Worm (Caenorhabditis elegans) whole organism, L3 larva: Measurements from ENCODE around the gene W07E11.1.

Source experiments
- ZK546.5 ChIP-seq: sonication (generic microtip); optimal IDR thresholded peaks from 2 replicates; lab custom pipeline; 2017; ENCODE audit warnings: missing biosample characterization, missing genetic modification characterization
- ama-1 ChIP-seq: fragments of 150-350 bp; optimal IDR thresholded peaks from 2 replicates; lab custom pipeline; 2018
- daf-12 ChIP-seq: fragments of 150-350 bp; optimal IDR thresholded peaks from 2 replicates; lab custom pipeline; 2014; ENCODE audit warnings: missing biosample characterization, missing genetic modification reagents, missing genetic modification characterization
- lin-15B ChIP-seq: fragments of 150-350 bp; optimal IDR thresholded peaks from 2 replicates; lab custom pipeline; 2014; ENCODE audit warnings: missing biosample characterization, missing genetic modification characterization
- nhr-11 ChIP-seq: fragments of 150-350 bp; optimal IDR thresholded peaks from 2 replicates; lab custom pipeline; 2014; ENCODE audit warnings: missing biosample characterization, missing genetic modification characterization
- nhr-25 ChIP-seq: sonication (generic microtip); optimal IDR thresholded peaks from 2 replicates; lab custom pipeline; 2017; ENCODE audit warnings: missing biosample characterization, missing genetic modification characterization
- pqm-1 ChIP-seq: fragments of 150-350 bp; optimal IDR thresholded peaks from 2 replicates; lab custom pipeline; 2017; ENCODE audit warnings: missing biosample characterization, missing genetic modification characterization, inconsistent platforms
- zag-1 ChIP-seq: fragments of 150-350 bp; optimal IDR thresholded peaks from 2 replicates; lab custom pipeline; 2014; ENCODE audit warnings: missing biosample characterization, missing genetic modification characterization

- TF ChIP-seq zag-1 (tag; lab: Kevin White, UChicago) = no peak
- no peak for TF ChIP-seq daf-12
- no peak for TF ChIP-seq nhr-25
- no peak for TF ChIP-seq ZK546.5 (tag; lab: Kevin White, UChicago)
- no peak for TF ChIP-seq pqm-1 (tag; lab: Kevin White, UChicago)
- TF ChIP-seq nhr-11 (tag; lab: Kevin White, UChicago) = no peak
- no peak for TF ChIP-seq ama-1 (lab: Kevin White, UChicago)
- no peak for TF ChIP-seq lin-15B (tag; lab: Kevin White, UChicago)
Measured at ce11 chrX:10077297-10077696, 7.1 kb upstream of the W07E11.1 start, which contains the start of gene col-176.
